Fruit fly (Drosophila melanogaster) whole organism, embryonic: ENCODE measurements around the gene CG31960.

ENCODE experiments used
- CG1024 ChIP-seq: fragments of 200-800 bp; sonication (Bioruptor generic); IDR thresholded peaks from 2 replicates; pipeline ENCODE4 v1.3.6; 2022; ENCODE audit warnings: missing biosample characterization, missing genetic modification characterization
- CG10431 ChIP-seq: fragments of 200-800 bp; sonication (Bioruptor generic); optimal IDR thresholded peaks from 3 replicates; lab custom pipeline; 2018; ENCODE audit warnings: missing biosample characterization, mild to moderate bottlenecking, missing genetic modification characterization
- CG11695 ChIP-seq: fragments of 200-800 bp; sonication (Bioruptor generic); IDR thresholded peaks from 3 replicates; pipeline ENCODE4 v1.3.6; 2022; ENCODE audit warnings: missing biosample characterization, missing genetic modification characterization
- CG12219 ChIP-seq: fragments of 200-800 bp; sonication (Bioruptor generic); optimal IDR thresholded peaks from 3 replicates; lab custom pipeline; 2018; ENCODE audit warnings: missing biosample characterization, mild to moderate bottlenecking, missing genetic modification characterization
- CG12391 ChIP-seq: fragments of 200-800 bp; sonication (Bioruptor generic); optimal IDR thresholded peaks from 3 replicates; lab custom pipeline; 2018; ENCODE audit warnings: missing biosample characterization, mild to moderate bottlenecking, missing genetic modification characterization, moderate library complexity
- CG12744 ChIP-seq: fragments of 200-800 bp; sonication (Bioruptor generic); optimal IDR thresholded peaks from 2 replicates; lab custom pipeline; 2016; ENCODE audit warnings: missing biosample characterization, missing genetic modification characterization
- CG13775 ChIP-seq: fragments of 200-800 bp; sonication (Bioruptor generic); optimal IDR thresholded peaks from 3 replicates; lab custom pipeline; 2017; ENCODE audit warnings: missing biosample characterization, mild to moderate bottlenecking, missing genetic modification characterization
- CG15073 ChIP-seq: fragments of 200-800 bp; sonication (Bioruptor generic); optimal IDR thresholded peaks from 2 replicates; lab custom pipeline; 2016; ENCODE audit warnings: missing biosample characterization, missing genetic modification characterization
- CG1529 ChIP-seq: fragments of 200-800 bp; sonication (Bioruptor generic); optimal IDR thresholded peaks from 3 replicates; lab custom pipeline; 2018; ENCODE audit warnings: missing biosample characterization, missing genetic modification characterization
- CG1602 ChIP-seq: fragments of 200-800 bp; sonication (Bioruptor generic); optimal IDR thresholded peaks from 3 replicates; lab custom pipeline; 2016; ENCODE audit warnings: missing biosample characterization, missing genetic modification characterization
- CG16815 ChIP-seq: fragments of 200-800 bp; sonication (Bioruptor generic); optimal IDR thresholded peaks from 3 replicates; lab custom pipeline; 2017; ENCODE audit warnings: missing biosample characterization, mild to moderate bottlenecking, missing genetic modification characterization
- CG17385 ChIP-seq: fragments of 200-800 bp; sonication (Bioruptor generic); optimal IDR thresholded peaks from 3 replicates; lab custom pipeline; 2018; ENCODE audit warnings: missing biosample characterization, mild to moderate bottlenecking, missing genetic modification characterization
- CG17829 ChIP-seq: fragments of 200-800 bp; optimal IDR thresholded peaks from 2 replicates; lab custom pipeline; 2019; ENCODE audit warnings: missing biosample characterization, mild to moderate bottlenecking, missing genetic modification characterization, moderate library complexity
- CG18262 ChIP-seq: fragments of 200-800 bp; optimal IDR thresholded peaks from 3 replicates; lab custom pipeline; 2019; ENCODE audit warnings: missing biosample characterization, mild to moderate bottlenecking, missing genetic modification characterization, moderate library complexity
- CG18476 ChIP-seq: fragments of 200-800 bp; sonication (Bioruptor generic); optimal IDR thresholded peaks from 2 replicates; lab custom pipeline; 2016; ENCODE audit warnings: missing biosample characterization, mild to moderate bottlenecking, missing genetic modification characterization
- CG18599 ChIP-seq: fragments of 200-800 bp; sonication (Bioruptor generic); optimal IDR thresholded peaks from 3 replicates; lab custom pipeline; 2017; ENCODE audit warnings: missing biosample characterization, missing genetic modification characterization, mild to moderate bottlenecking, moderate library complexity, missing genetic modification reagents
- CG2116 ChIP-seq: fragments of 200-800 bp; sonication (Bioruptor generic); optimal IDR thresholded peaks from 3 replicates; lab custom pipeline; 2018; ENCODE audit warnings: missing biosample characterization, mild to moderate bottlenecking, missing genetic modification characterization
- CG2202 ChIP-seq: fragments of 200-800 bp; sonication (Bioruptor generic); optimal IDR thresholded peaks from 2 replicates; lab custom pipeline; 2018; ENCODE audit warnings: missing biosample characterization, mild to moderate bottlenecking, missing genetic modification characterization
- CG31388 ChIP-seq: fragments of 200-800 bp; sonication (Bioruptor generic); optimal IDR thresholded peaks from 2 replicates; lab custom pipeline; 2016; ENCODE audit warnings: missing biosample characterization, missing genetic modification characterization
- CG31441 ChIP-seq: fragments of 200-800 bp; sonication (Bioruptor generic); IDR thresholded peaks from 2 replicates; pipeline ENCODE4 v1.3.6; 2022; ENCODE audit warnings: missing biosample characterization, missing genetic modification characterization
- CG7271 ChIP-seq: fragments of 200-800 bp; sonication (Bioruptor generic); optimal IDR thresholded peaks from 2 replicates; lab custom pipeline; 2018; ENCODE audit warnings: missing biosample characterization, mild to moderate bottlenecking, missing genetic modification characterization, moderate library complexity
- CG8089 ChIP-seq: fragments of 200-800 bp; sonication (Bioruptor generic); optimal IDR thresholded peaks from 3 replicates; lab custom pipeline; 2016; ENCODE audit warnings: missing biosample characterization, missing genetic modification characterization
- Elba2 ChIP-seq: fragments of 200-800 bp; sonication (Bioruptor generic); optimal IDR thresholded peaks from 3 replicates; lab custom pipeline; 2016; ENCODE audit warnings: missing biosample characterization, missing genetic modification characterization
- Fer1 ChIP-seq: fragments of 200-800 bp; sonication (Bioruptor generic); optimal IDR thresholded peaks from 2 replicates; lab custom pipeline; 2017; ENCODE audit warnings: missing biosample characterization, mild to moderate bottlenecking, missing genetic modification characterization
- GATAe ChIP-seq: fragments of 200-800 bp; sonication (Bioruptor generic); conservative IDR thresholded peaks from 2 replicates; pipeline ENCODE4 v1.3.6; 2022; ENCODE audit warnings: missing biosample characterization, missing genetic modification characterization
- MBD-R2 ChIP-seq: fragments of 200-800 bp; sonication (Bioruptor generic); IDR thresholded peaks from 2 replicates; pipeline ENCODE4 v1.3.6; 2022; ENCODE audit warnings: missing biosample characterization, missing genetic modification characterization
- Oli ChIP-seq: fragments of 200-800 bp; sonication (Bioruptor generic); optimal IDR thresholded peaks from 2 replicates; lab custom pipeline; 2018; ENCODE audit warnings: missing biosample characterization, mild to moderate bottlenecking, missing genetic modification characterization, moderate library complexity
- Six4 ChIP-seq: fragments of 200-800 bp; sonication (Bioruptor generic); optimal IDR thresholded peaks from 2 replicates; lab custom pipeline; 2016; ENCODE audit warnings: missing biosample characterization, missing genetic modification characterization
- Sox102F ChIP-seq: fragments of 200-800 bp; sonication (Bioruptor generic); optimal IDR thresholded peaks from 2 replicates; lab custom pipeline; 2018; ENCODE audit warnings: missing biosample characterization, mild to moderate bottlenecking, missing genetic modification characterization, moderate library complexity
- Stat92E ChIP-seq, 3 experiments: fragments of >200 bp in 2 of 3; fragments of 200-800 bp in 1 of 3; sonication (Bioruptor generic) in 1 of 3; optimal IDR thresholded peaks; 2 replicates each; lab custom pipeline; 2017 to 2019; ENCODE audit warnings: missing biosample characterization in 3 of 3, missing genetic modification characterization in 3 of 3, mild to moderate bottlenecking in 1 of 3, moderate library complexity in 1 of 3
- Xbp1 ChIP-seq: fragments of 200-800 bp; sonication (Bioruptor generic); optimal IDR thresholded peaks from 3 replicates; lab custom pipeline; 2016; ENCODE audit warnings: missing biosample characterization, mild to moderate bottlenecking, missing genetic modification characterization
- Xrp1 ChIP-seq: fragments of 200-800 bp; sonication (Bioruptor generic); IDR thresholded peaks from 2 replicates; pipeline ENCODE4 v1.3.6; 2022; ENCODE audit warnings: missing biosample characterization, missing genetic modification characterization
- ara ChIP-seq: fragments of 200-800 bp; sonication (Bioruptor generic); IDR thresholded peaks from 2 replicates; pipeline ENCODE4 v1.3.6; 2022; ENCODE audit warnings: missing biosample characterization, missing genetic modification characterization
- ash1 ChIP-seq: fragments of 200-800 bp; sonication (Bioruptor generic); optimal IDR thresholded peaks from 2 replicates; lab custom pipeline; 2018; ENCODE audit warnings: missing biosample characterization, mild to moderate bottlenecking, missing genetic modification characterization
- dpn ChIP-seq, 2 experiments: fragments of 200-800 bp; sonication (Bioruptor generic); optimal IDR thresholded peaks; 3 replicates each; lab custom pipeline; 2016; ENCODE audit warnings: missing biosample characterization in 2 of 2, missing genetic modification characterization in 2 of 2
- mld ChIP-seq: fragments of 200-800 bp; sonication (Bioruptor generic); IDR thresholded peaks from 3 replicates; pipeline ENCODE4 v1.3.6; 2022; ENCODE audit warnings: missing biosample characterization, missing genetic modification characterization; ENCODE audit not compliant: partially characterized antibody
- nmo ChIP-seq: fragments of 200-800 bp; sonication (Bioruptor generic); optimal IDR thresholded peaks from 2 replicates; lab custom pipeline; 2018; ENCODE audit warnings: missing biosample characterization, mild to moderate bottlenecking, missing genetic modification characterization, moderate library complexity
- phol ChIP-seq: fragments of 200-800 bp; sonication (Bioruptor generic); optimal IDR thresholded peaks from 3 replicates; lab custom pipeline; 2018; ENCODE audit warnings: missing biosample characterization, mild to moderate bottlenecking, missing genetic modification characterization, moderate library complexity
- pnt ChIP-seq: fragments of 200-800 bp; sonication (Bioruptor generic); optimal IDR thresholded peaks from 3 replicates; lab custom pipeline; 2016; ENCODE audit warnings: missing biosample characterization, missing genetic modification characterization
- sqz ChIP-seq: fragments of 200-800 bp; sonication (Bioruptor generic); optimal IDR thresholded peaks from 3 replicates; lab custom pipeline; 2018; ENCODE audit warnings: missing biosample characterization, mild to moderate bottlenecking, missing genetic modification characterization
- stwl ChIP-seq: fragments of 200-800 bp; sonication (Bioruptor generic); optimal IDR thresholded peaks from 3 replicates; lab custom pipeline; 2018; ENCODE audit warnings: missing biosample characterization, mild to moderate bottlenecking, missing genetic modification characterization, moderate library complexity
- tgo ChIP-seq: fragments of 200-800 bp; sonication (Bioruptor generic); IDR thresholded peaks from 3 replicates; pipeline ENCODE4 v1.3.6; 2022; ENCODE audit warnings: missing biosample characterization, missing genetic modification characterization
- tll ChIP-seq, 2 experiments: fragments of 200-800 bp in 1 of 2; fragments of >200 bp in 1 of 2; sonication (Bioruptor generic) in 1 of 2; optimal IDR thresholded peaks; 2 replicates each; lab custom pipeline; 2017 to 2019; ENCODE audit warnings: missing biosample characterization in 2 of 2, missing genetic modification characterization in 2 of 2, mild to moderate bottlenecking in 1 of 2, moderate library complexity in 1 of 2
- toy ChIP-seq: fragments of 200-800 bp; sonication (Bioruptor generic); IDR thresholded peaks from 2 replicates; pipeline ENCODE4 v1.3.6; 2022; ENCODE audit warnings: missing biosample characterization, missing genetic modification characterization

The CG31960 gene

dm6 chr2L:3827406-3828133 is 42.8 kb downstream of the CG31960 start (continued):
- TF ChIP-seq CG13775 (GFP tag; lab: Kevin White, UChicago), result peak; percentile 82
- peak; percentile 36 for TF ChIP-seq CG18476
- peak; percentile 41 for TF ChIP-seq CG8089 (GFP tag; lab: Kevin White, UChicago)
- peak; percentile 46 for TF ChIP-seq Sox102F (GFP tag; lab: Kevin White, UChicago)
- peak; percentile 97 for TF ChIP-seq CG17829 (tag; lab: Kevin White, UChicago)
- TF ChIP-seq CG12744 (GFP tag; lab: Kevin White, UChicago), result peak; percentile 43
- TF ChIP-seq phol (tag; lab: Kevin White, UChicago), result peak; percentile 91
- peak; percentile 61; the same call in 2 of the 3 replicates for TF ChIP-seq CG11695 (GFP tag; lab: Robert Waterston, UW)
- peak; percentile 49 for TF ChIP-seq CG10431
- TF ChIP-seq tgo, result peak; percentile 51; the same call in 1 of the 3 replicates
- peak; percentile 80 for TF ChIP-seq CG2202
- peak; percentile 95 for TF ChIP-seq CG7271
- TF ChIP-seq CG31441 (GFP tag; lab: Robert Waterston, UW), result peak; percentile 89
- TF ChIP-seq CG31388 (GFP tag; lab: Kevin White, UChicago), result peak; percentile 10
- TF ChIP-seq CG18262 (tag; lab: Kevin White, UChicago), result peak; percentile 97
- peak; percentile 70 for TF ChIP-seq sqz (GFP tag; lab: Kevin White, UChicago)
- no peak for TF ChIP-seq Fer1 (GFP tag; lab: Kevin White, UChicago)
- no peak for TF ChIP-seq GATAe (GFP tag; lab: Robert Waterston, UW)
- TF ChIP-seq Stat92E (GFP tag; optimal IDR thresholded peaks at IDR 0.05; lab: Kevin White, UChicago), result peak in 1 of 3 experiments; percentile 87
- TF ChIP-seq CG17385, result peak; percentile 40
- no peak for TF ChIP-seq MBD-R2
- TF ChIP-seq CG1529 (GFP tag; lab: Kevin White, UChicago), result peak; percentile 76
- no peak for TF ChIP-seq CG12219
- peak; percentile 40 for TF ChIP-seq CG18599 (GFP tag; lab: Kevin White, UChicago)
- peak; percentile 67 for TF ChIP-seq Six4 (GFP tag; lab: Kevin White, UChicago)
- peak; percentile 92 for TF ChIP-seq Xrp1
- TF ChIP-seq Elba2 (GFP tag; lab: Kevin White, UChicago), result peak; percentile 83
- peak; percentile 79 for TF ChIP-seq CG1602
- peak; percentile 63 for TF ChIP-seq pnt (GFP tag; lab: Kevin White, UChicago)
- peak; percentile 21 for TF ChIP-seq CG15073 (GFP tag; lab: Kevin White, UChicago)
- TF ChIP-seq nmo (GFP tag; lab: Kevin White, UChicago), result peak; percentile 92
- peak in 1 of 2 experiments; percentile 80 for TF ChIP-seq tll (GFP tag; optimal IDR thresholded peaks at IDR 0.05; lab: Kevin White, UChicago)
- peak; percentile 92 for TF ChIP-seq CG12391 (tag; lab: Kevin White, UChicago)
- TF ChIP-seq ash1 (GFP tag; lab: Kevin White, UChicago), result no peak
- peak; percentile 53; the same call in 1 of the 2 replicates for TF ChIP-seq CG1024 (GFP tag; lab: Robert Waterston, UW)
- TF ChIP-seq toy (GFP tag; lab: Robert Waterston, UW), result no peak
- peak; percentile 84 for TF ChIP-seq ara
- peak; percentile 51 for TF ChIP-seq CG2116 (GFP tag; lab: Kevin White, UChicago)
- peak; percentile 33 to 41 for TF ChIP-seq dpn (GFP tag; optimal IDR thresholded peaks at IDR 0.05; lab: Kevin White, UChicago)
- TF ChIP-seq Oli (tag; lab: Kevin White, UChicago), result peak; percentile 69
- TF ChIP-seq Xbp1, result peak; percentile 42
- TF ChIP-seq mld (GFP tag; lab: Robert Waterston, UW), result no peak
- peak; percentile 86 for TF ChIP-seq CG16815 (GFP tag; lab: Kevin White, UChicago)
- peak; percentile 79 for TF ChIP-seq stwl
